Worm (Caenorhabditis elegans): ENCODE measurements around the gene F21C10.13.

- TF ChIP-seq lin-15B (tag; optimal IDR thresholded peaks at IDR 0.05) (no peak), egl-27 (tag; optimal IDR thresholded peaks at IDR 0.05) (no peak), snpc-4 (tag; optimal IDR thresholded peaks at IDR 0.05) (no peak), elt-2 (tag; optimal IDR thresholded peaks at IDR 0.05) (no peak), fos-1 (tag; optimal IDR thresholded peaks at IDR 0.05) (no peak), lin-13 (GFP tag; optimal IDR thresholded peaks at IDR 0.05) (no peak), F16B12.6 (tag; optimal IDR thresholded peaks at IDR 0.05) (no peak), nhr-76 (tag; optimal IDR thresholded peaks at IDR 0.05) (no peak), nhr-237 (tag; optimal IDR thresholded peaks at IDR 0.05) (no peak), ama-1 (optimal IDR thresholded peaks at IDR 0.05) (no peak)
These were observed 21.8 kb downstream of the F21C10.13 start for ce11 chrV:9143896-9144295.
